Worm (Caenorhabditis elegans): ENCODE data around the gene bpl-1.

- TF ChIP-seq hlh-8 (tag; optimal IDR thresholded peaks at IDR 0.05) (no peak), madf-2 (tag; optimal IDR thresholded peaks at IDR 0.05) (no peak), ama-1 (optimal IDR thresholded peaks at IDR 0.05) (no peak), pat-9 (tag; optimal IDR thresholded peaks at IDR 0.05) (no peak), T23F11.4 (GFP tag; optimal IDR thresholded peaks at IDR 0.05) (no peak), pha-2 (tag; optimal IDR thresholded peaks at IDR 0.05) (no peak), pqm-1 (tag; optimal IDR thresholded peaks at IDR 0.05) (no peak), ceh-18 (tag; optimal IDR thresholded peaks at IDR 0.05) (no peak)
Observed at ce11 chrII:6292527-6292926, 18.5 kb downstream of the bpl-1 start, which contains the start of gene nyn-3.
